1 fruit fly cellular context compared by ENCODE assay signal in the genomic region with DNA sequence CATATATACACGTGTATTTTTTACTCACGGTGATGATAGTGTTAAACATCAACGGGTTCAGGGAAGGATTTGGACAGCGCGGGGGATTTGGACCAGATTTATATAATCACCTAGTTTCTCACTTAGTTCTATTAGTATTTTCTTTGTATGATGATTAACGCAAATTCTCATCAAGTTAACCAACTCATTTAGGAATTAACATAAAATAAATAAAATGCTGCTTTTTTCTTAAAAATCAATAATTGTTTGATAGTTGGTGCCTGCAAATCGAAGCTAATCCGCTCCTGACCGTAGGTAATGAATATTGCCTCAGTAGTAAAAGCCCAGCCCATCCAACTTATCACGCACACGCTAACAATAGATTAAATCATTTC.
TF ChIP-seq lines count a peak whose summit lies in the region.

No protein-coding gene starts in this region.

TF ChIP-seq in whole organism, embryonic, 481 proteins besides CTCF, POLR2A, EP300 and RAD21 (continued from another document and continues in another):
- TF ChIP-seq CG5953 (GFP tag; IDR thresholded peaks at IDR 0.05; lab: Robert Waterston, UW) (peak; percentile 35), CG4404 (GFP tag; IDR thresholded peaks at IDR 0.05; lab: Robert Waterston, UW) (peak; percentile 86), kah (GFP tag; optimal IDR thresholded peaks at IDR 0.05; lab: Kevin White, UChicago) (peak; percentile 33), Scr (GFP tag; IDR thresholded peaks at IDR 0.05; lab: Robert Waterston, UW; ENCODE audit: partially characterized antibody) (no peak; the same call in 1 of the 2 replicates), ara (GFP tag; IDR thresholded peaks at IDR 0.05; lab: Robert Waterston, UW) (peak; percentile 59; the same call in 1 of the 2 replicates), CG3995 (GFP tag; optimal IDR thresholded peaks at IDR 0.05; lab: Kevin White, UChicago) (peak; percentile 44), CG7987 (GFP tag; optimal IDR thresholded peaks at IDR 0.05; lab: Kevin White, UChicago) (peak; percentile 48), CG11696 (GFP tag; IDR thresholded peaks at IDR 0.05; lab: Robert Waterston, UW) (0 out of 2 replicates have a peak, but pooled peaks have one; percentile 44), danr (GFP tag; IDR thresholded peaks at IDR 0.05; lab: Robert Waterston, UW) (peak; percentile 84), Hr78 (GFP tag; optimal IDR thresholded peaks at IDR 0.05; lab: Kevin White, UChicago) (peak in 1 of 2 experiments; percentile 60), sens-2 (GFP tag; IDR thresholded peaks at IDR 0.05; lab: Robert Waterston, UW) (no peak), ERR (GFP tag; optimal IDR thresholded peaks at IDR 0.05; lab: Kevin White, UChicago) (peak; percentile 66), Side (GFP tag; optimal IDR thresholded peaks at IDR 0.05; lab: Kevin White, UChicago) (peak; percentile 54), Adf1 (GFP tag; IDR thresholded peaks at IDR 0.05; lab: Robert Waterston, UW) (peak; percentile 65), stwl (tag; optimal IDR thresholded peaks at IDR 0.05; lab: Kevin White, UChicago) (no peak), CG1602 (GFP tag; optimal IDR thresholded peaks at IDR 0.05; lab: Kevin White, UChicago) (peak; percentile 77), CG13287 (GFP tag; IDR thresholded peaks at IDR 0.05; lab: Robert Waterston, UW; ENCODE audit: partially characterized antibody) (no peak), HmgZ (tag; optimal IDR thresholded peaks at IDR 0.05; lab: Kevin White, UChicago) (peak; percentile 85), CG14050 (GFP tag; IDR thresholded peaks at IDR 0.05; lab: Robert Waterston, UW) (peak; percentile 70; the same call in 2 of the 3 replicates), CG12744 (GFP tag; optimal IDR thresholded peaks at IDR 0.05; lab: Kevin White, UChicago) (peak; percentile 44), pan (optimal IDR thresholded peaks at IDR 0.05; lab: Kevin White, UChicago) (no peak), pan (GFP tag; optimal IDR thresholded peaks at IDR 0.05 in 1 of 2, IDR thresholded peaks at IDR 0.05 in 1 of 2) (peak in 1 of 2 experiments; percentile 78), CG11398 (GFP tag; optimal IDR thresholded peaks at IDR 0.05; lab: Kevin White, UChicago) (no peak), CG6791 (GFP tag; IDR thresholded peaks at IDR 0.05; lab: Robert Waterston, UW; ENCODE audit: partially characterized antibody) (no peak), CG2712 (tag; optimal IDR thresholded peaks at IDR 0.05; lab: Kevin White, UChicago) (peak; percentile 78), CG11723 (GFP tag; optimal IDR thresholded peaks at IDR 0.05; lab: Kevin White, UChicago) (peak; percentile 69), jigr1 (GFP tag; IDR thresholded peaks at IDR 0.05; lab: Robert Waterston, UW) (peak; percentile 79; the same call in 2 of the 3 replicates), CG10274 (GFP tag; optimal IDR thresholded peaks at IDR 0.05; lab: Kevin White, UChicago) (peak; percentile 64), ttk (GFP tag; IDR thresholded peaks at IDR 0.05; lab: Robert Waterston, UW) (peak; percentile 79), D19A (tag; optimal IDR thresholded peaks at IDR 0.05; lab: Kevin White, UChicago) (peak; percentile 75), CG17912 (GFP tag; optimal IDR thresholded peaks at IDR 0.05; lab: Kevin White, UChicago) (peak; percentile 36), CG18599 (GFP tag; optimal IDR thresholded peaks at IDR 0.05; lab: Kevin White, UChicago) (peak; percentile 92), dm (GFP tag; optimal IDR thresholded peaks at IDR 0.05; lab: Kevin White, UChicago) (peak; percentile 57), TFAM (GFP tag; optimal IDR thresholded peaks at IDR 0.05; lab: Kevin White, UChicago) (no peak), Usf (GFP tag; optimal IDR thresholded peaks at IDR 0.05; lab: Kevin White, UChicago) (peak; percentile 81), row (GFP tag; IDR thresholded peaks at IDR 0.05; lab: Robert Waterston, UW) (peak; percentile 96), CG7372 (GFP tag; IDR thresholded peaks at IDR 0.05; lab: Robert Waterston, UW) (peak; percentile 89), Hr51 (GFP tag; optimal IDR thresholded peaks at IDR 0.05; lab: Kevin White, UChicago) (peak; percentile 48 to 89), tio (GFP tag; optimal IDR thresholded peaks at IDR 0.05; lab: Kevin White, UChicago) (peak; percentile 76), Vsx1 (GFP tag; optimal IDR thresholded peaks at IDR 0.05; lab: Kevin White, UChicago) (peak; percentile 56), shn (GFP tag; optimal IDR thresholded peaks at IDR 0.05; lab: Kevin White, UChicago) (peak; percentile 69), tin (GFP tag; optimal IDR thresholded peaks at IDR 0.05; lab: Kevin White, UChicago) (peak; percentile 81), rib (GFP tag; IDR thresholded peaks at IDR 0.05; lab: Robert Waterston, UW) (peak; percentile 85), gce (GFP tag; IDR thresholded peaks at IDR 0.05; lab: Robert Waterston, UW) (peak; percentile 66; the same call in 1 of the 3 replicates), Dip2 (GFP tag; IDR thresholded peaks at IDR 0.05; lab: Robert Waterston, UW) (no peak), HLHmδ (GFP tag; optimal IDR thresholded peaks at IDR 0.05; lab: Kevin White, UChicago) (no peak), ssp (GFP tag; IDR thresholded peaks at IDR 0.05; lab: Robert Waterston, UW) (peak; percentile 81), CG3726 (GFP tag; IDR thresholded peaks at IDR 0.05; lab: Robert Waterston, UW) (peak; percentile 78; the same call in 2 of the 3 replicates), so (GFP tag; IDR thresholded peaks at IDR 0.05; lab: Robert Waterston, UW) (peak; percentile 79; the same call in 1 of the 3 replicates), NK7.1 (GFP tag; optimal IDR thresholded peaks at IDR 0.05; lab: Kevin White, UChicago) (peak; percentile 66), NfI (GFP tag; optimal IDR thresholded peaks at IDR 0.05; lab: Kevin White, UChicago) (peak; percentile 89), al (GFP tag; IDR thresholded peaks at IDR 0.05; lab: Robert Waterston, UW) (peak; percentile 82), dmrt11E (tag; optimal IDR thresholded peaks at IDR 0.05; lab: Kevin White, UChicago) (no peak), pnt (GFP tag; optimal IDR thresholded peaks at IDR 0.05; lab: Kevin White, UChicago) (peak; percentile 65), Dek (tag; optimal IDR thresholded peaks at IDR 0.05; lab: Kevin White, UChicago) (peak; percentile 93), zfh2 (GFP tag; optimal IDR thresholded peaks at IDR 0.05; lab: Kevin White, UChicago) (peak; percentile 90), Bteb2 (GFP tag; optimal IDR thresholded peaks at IDR 0.05; lab: Kevin White, UChicago) (peak; percentile 80), CG13424 (tag; optimal IDR thresholded peaks at IDR 0.05; lab: Kevin White, UChicago) (peak; percentile 86), mirr (GFP tag; optimal IDR thresholded peaks at IDR 0.05; lab: Kevin White, UChicago) (peak; percentile 25), zen (tag; optimal IDR thresholded peaks at IDR 0.05; lab: Kevin White, UChicago) (peak; percentile 52), eyg (GFP tag; optimal IDR thresholded peaks at IDR 0.05; lab: Kevin White, UChicago) (peak; percentile 70), Doc2 (GFP tag; IDR thresholded peaks at IDR 0.05; lab: Robert Waterston, UW) (peak; percentile 63), amos (GFP tag; IDR thresholded peaks at IDR 0.05; lab: Robert Waterston, UW; ENCODE audit: partially characterized antibody) (peak; percentile 38; the same call in 1 of the 2 replicates), H15 (GFP tag; IDR thresholded peaks at IDR 0.05; lab: Robert Waterston, UW) (peak; percentile 73; the same call in 2 of the 3 replicates), bigmax (GFP tag; optimal IDR thresholded peaks at IDR 0.05; lab: Kevin White, UChicago) (no peak), CG32532 (GFP tag; IDR thresholded peaks at IDR 0.05; lab: Robert Waterston, UW) (peak; percentile 87), CG8765 (GFP tag; IDR thresholded peaks at IDR 0.05; lab: Robert Waterston, UW) (peak; percentile 55; the same call in 1 of the 2 replicates), Bdp1 (GFP tag; optimal IDR thresholded peaks at IDR 0.05; lab: Kevin White, UChicago) (peak; percentile 57), CG2199 (GFP tag; IDR thresholded peaks at IDR 0.05; lab: Robert Waterston, UW) (no peak), jumu (GFP tag; optimal IDR thresholded peaks at IDR 0.05; lab: Kevin White, UChicago) (peak; percentile 76), CG14441 (GFP tag; IDR thresholded peaks at IDR 0.05; lab: Robert Waterston, UW) (peak; percentile 88), CG14710 (tag; optimal IDR thresholded peaks at IDR 0.05; lab: Kevin White, UChicago) (peak; percentile 27), CG34422 (GFP tag; IDR thresholded peaks at IDR 0.05; lab: Robert Waterston, UW) (peak; percentile 87), lola (GFP tag; optimal IDR thresholded peaks at IDR 0.05; lab: Kevin White, UChicago) (peak in 1 of 3 experiments; percentile 35), sima (GFP tag; optimal IDR thresholded peaks at IDR 0.05; lab: Kevin White, UChicago) (peak; percentile 45), oc (tag; optimal IDR thresholded peaks at IDR 0.05; lab: Kevin White, UChicago) (peak; percentile 30), CG6813 (GFP tag; optimal IDR thresholded peaks at IDR 0.05; lab: Kevin White, UChicago) (peak; percentile 69), CG3065 (GFP tag; optimal IDR thresholded peaks at IDR 0.05; lab: Kevin White, UChicago) (peak; percentile 15), Oaz (GFP tag; IDR thresholded peaks at IDR 0.05; lab: Robert Waterston, UW) (peak; percentile 70), CG34376 (GFP tag; optimal IDR thresholded peaks at IDR 0.05; lab: Kevin White, UChicago) (peak; percentile 97), CG17802 (tag; optimal IDR thresholded peaks at IDR 0.05; lab: Kevin White, UChicago) (peak; percentile 35), CG13123 (GFP tag; optimal IDR thresholded peaks at IDR 0.05; lab: Kevin White, UChicago) (peak; percentile 4), stc (GFP tag; IDR thresholded peaks at IDR 0.05; lab: Robert Waterston, UW) (peak; percentile 77), CG9817 (tag; optimal IDR thresholded peaks at IDR 0.05; lab: Kevin White, UChicago) (peak; percentile 94), ro (GFP tag; IDR thresholded peaks at IDR 0.05; lab: Robert Waterston, UW) (peak; percentile 58; the same call in 1 of the 2 replicates), CG12769 (tag; optimal IDR thresholded peaks at IDR 0.05; lab: Kevin White, UChicago) (peak; percentile 85), Hr3 (GFP tag; optimal IDR thresholded peaks at IDR 0.05; lab: Kevin White, UChicago) (peak; percentile 75), Tbp (GFP tag; optimal IDR thresholded peaks at IDR 0.05; lab: Kevin White, UChicago) (no peak), Sox102F (GFP tag; optimal IDR thresholded peaks at IDR 0.05; lab: Kevin White, UChicago) (peak; percentile 79), fu2 (GFP tag; optimal IDR thresholded peaks at IDR 0.05; lab: Kevin White, UChicago) (peak; percentile 77), ranshi (GFP tag; IDR thresholded peaks at IDR 0.05; lab: Robert Waterston, UW) (peak; percentile 90), dmrt99B (tag; optimal IDR thresholded peaks at IDR 0.05; lab: Kevin White, UChicago) (peak; percentile 92), CG4424 (GFP tag; optimal IDR thresholded peaks at IDR 0.05; lab: Kevin White, UChicago) (peak; percentile 78), odd (GFP tag; optimal IDR thresholded peaks at IDR 0.05; lab: Kevin White, UChicago) (peak; percentile 51), Dad (GFP tag; optimal IDR thresholded peaks at IDR 0.05; lab: Kevin White, UChicago) (peak; percentile 59), vfl (GFP tag; optimal IDR thresholded peaks at IDR 0.05; lab: Kevin White, UChicago) (peak; percentile 79), CG15514 (GFP tag; optimal IDR thresholded peaks at IDR 0.05; lab: Kevin White, UChicago) (peak; percentile 73), CG15269 (tag; optimal IDR thresholded peaks at IDR 0.05; lab: Kevin White, UChicago) (peak; percentile 91), sqz (GFP tag; optimal IDR thresholded peaks at IDR 0.05; lab: Kevin White, UChicago) (peak; percentile 45), CG33557 (GFP tag; optimal IDR thresholded peaks at IDR 0.05; lab: Kevin White, UChicago) (no peak), CG14667 (GFP tag; IDR thresholded peaks at IDR 0.05; lab: Robert Waterston, UW) (peak; percentile 74), CG9932 (GFP tag; IDR thresholded peaks at IDR 0.05; lab: Robert Waterston, UW) (peak; percentile 95), sug (tag; optimal IDR thresholded peaks at IDR 0.05; lab: Kevin White, UChicago) (peak; percentile 96), Taf1 (GFP tag; IDR thresholded peaks at IDR 0.05; lab: Robert Waterston, UW) (peak; percentile 90), CG33213 (GFP tag; optimal IDR thresholded peaks at IDR 0.05; lab: Kevin White, UChicago) (peak; percentile 61), crc (GFP tag; optimal IDR thresholded peaks at IDR 0.05; lab: Kevin White, UChicago) (peak; percentile 78), zf30C (GFP tag; optimal IDR thresholded peaks at IDR 0.05; lab: Kevin White, UChicago) (no peak), CG12942 (GFP tag; optimal IDR thresholded peaks at IDR 0.05; lab: Kevin White, UChicago) (peak; percentile 55), sd (tag; optimal IDR thresholded peaks at IDR 0.05; lab: Kevin White, UChicago) (peak; percentile 75), CG2889 (GFP tag; IDR thresholded peaks at IDR 0.05; lab: Robert Waterston, UW) (peak; percentile 71), CG11247 (GFP tag; IDR thresholded peaks at IDR 0.05; lab: Robert Waterston, UW) (peak; percentile 81), NC2β (GFP tag; optimal IDR thresholded peaks at IDR 0.05; lab: Kevin White, UChicago) (peak; percentile 43), dati (GFP tag; IDR thresholded peaks at IDR 0.05; lab: Robert Waterston, UW) (0 out of 2 replicates have a peak, but pooled peaks have one; percentile 25), CG11093 (GFP tag; IDR thresholded peaks at IDR 0.05; lab: Robert Waterston, UW) (peak; percentile 80; the same call in 2 of the 3 replicates), maf-S (GFP tag; optimal IDR thresholded peaks at IDR 0.05; lab: Kevin White, UChicago) (peak; percentile 70), z (GFP tag; IDR thresholded peaks at IDR 0.05; lab: Robert Waterston, UW) (no peak), CG3838 (GFP tag; optimal IDR thresholded peaks at IDR 0.05; lab: Kevin White, UChicago) (no peak), lbe (GFP tag; optimal IDR thresholded peaks at IDR 0.05; lab: Kevin White, UChicago) (no peak), mld (GFP tag; IDR thresholded peaks at IDR 0.05; lab: Robert Waterston, UW; ENCODE audit: partially characterized antibody) (no peak), lab (GFP tag; optimal IDR thresholded peaks at IDR 0.05; lab: Kevin White, UChicago) (peak; percentile 93), CG4328 (GFP tag; optimal IDR thresholded peaks at IDR 0.05; lab: Kevin White, UChicago) (peak; percentile 65), fd96Cb (tag; optimal IDR thresholded peaks at IDR 0.05; lab: Kevin White, UChicago) (peak; percentile 87), D (optimal IDR thresholded peaks at IDR 0.05; lab: Kevin White, UChicago) (no peak), D (GFP tag; optimal IDR thresholded peaks at IDR 0.05; lab: Kevin White, UChicago) (peak; percentile 63), fd64A (GFP tag; optimal IDR thresholded peaks at IDR 0.05; lab: Kevin White, UChicago) (peak; percentile 3)
